Fruit fly (Drosophila melanogaster) whole organism, wandering third instar larva: ENCODE measurements around the gene CG6154.

Source experiments
- CG32264 ChIP-seq: fragments of 200-800 bp; sonication (Bioruptor generic); optimal IDR thresholded peaks from 2 replicates; lab custom pipeline; 2016; ENCODE audit warnings: missing biosample characterization, missing genetic modification characterization
- CG9705 ChIP-seq: fragments of 200-800 bp; sonication (Bioruptor generic); optimal IDR thresholded peaks from 2 replicates; lab custom pipeline; 2018; ENCODE audit warnings: missing biosample characterization, mild to moderate bottlenecking, missing genetic modification characterization
- CrebA ChIP-seq: fragments of 200-800 bp; sonication (Bioruptor generic); optimal IDR thresholded peaks from 2 replicates; lab custom pipeline; 2016; ENCODE audit warnings: missing biosample characterization, mild to moderate bottlenecking, missing genetic modification characterization, borderline replicate concordance
- Dfd ChIP-seq: fragments of >200 bp; optimal IDR thresholded peaks from 2 replicates; lab custom pipeline; 2017; ENCODE audit warnings: missing biosample characterization, missing genetic modification characterization
- Dif ChIP-seq: fragments of 200-275, 200-300 bp; sonication (Bioruptor generic); optimal IDR thresholded peaks from 2 replicates; lab custom pipeline; 2018; ENCODE audit warnings: missing biosample characterization, missing genetic modification characterization; ENCODE audit not compliant: partially characterized antibody
- GATAd ChIP-seq: sonication (Bioruptor generic); optimal IDR thresholded peaks from 2 replicates; lab custom pipeline; 2016; ENCODE audit warnings: missing biosample characterization, missing genetic modification characterization
- HLH106 ChIP-seq: fragments of 200-800 bp; optimal IDR thresholded peaks from 3 replicates; lab custom pipeline; 2019; ENCODE audit warnings: missing biosample characterization, mild to moderate bottlenecking, missing genetic modification characterization, moderate library complexity
- Hnf4 ChIP-seq: fragments of 200-800 bp; sonication (Bioruptor generic); optimal IDR thresholded peaks from 2 replicates; lab custom pipeline; 2016; ENCODE audit warnings: missing biosample characterization, mild to moderate bottlenecking, missing genetic modification characterization
- Hr78 ChIP-seq: fragments of >200 bp; optimal IDR thresholded peaks from 2 replicates; lab custom pipeline; 2017; ENCODE audit warnings: missing biosample characterization, missing genetic modification characterization
- Hr83 ChIP-seq: fragments of 200-300 bp; sonication (Bioruptor generic); optimal IDR thresholded peaks from 2 replicates; lab custom pipeline; 2016; ENCODE audit warnings: missing biosample characterization, mild to moderate bottlenecking, missing genetic modification characterization, moderate library complexity; ENCODE audit not compliant: poor library complexity, severe bottlenecking
- Jra ChIP-seq: sonication (Bioruptor generic); optimal IDR thresholded peaks from 2 replicates; lab custom pipeline; 2016; ENCODE audit warnings: missing biosample characterization, missing genetic modification characterization
- Mio ChIP-seq: sonication (Bioruptor generic); optimal IDR thresholded peaks from 2 replicates; lab custom pipeline; 2016; ENCODE audit warnings: missing biosample characterization, missing genetic modification characterization
- Myc ChIP-seq: fragments of >200 bp; optimal IDR thresholded peaks from 2 replicates; lab custom pipeline; 2017
- N ChIP-seq: fragments of >200 bp; optimal IDR thresholded peaks from 2 replicates; lab custom pipeline; 2018; ENCODE audit warnings: missing biosample characterization, missing external identifiers, missing genetic modification characterization
- OdsH ChIP-seq: fragments of 200-800 bp; sonication (Bioruptor generic); optimal IDR thresholded peaks from 2 replicates; lab custom pipeline; 2016; ENCODE audit warnings: missing biosample characterization, mild to moderate bottlenecking, missing genetic modification characterization
- Rel ChIP-seq, 2 experiments: fragments of 200-800 bp; sonication (Bioruptor generic) in 1 of 2; optimal IDR thresholded peaks; 2 replicates in 1 of 2; 3 replicates in 1 of 2; lab custom pipeline; 2016 to 2019; ENCODE audit warnings: mild to moderate bottlenecking in 2 of 2, missing biosample characterization in 2 of 2, missing genetic modification characterization in 2 of 2, moderate library complexity in 1 of 2
- Sp1 ChIP-seq: fragments of 200-800 bp; sonication (Bioruptor generic); optimal IDR thresholded peaks from 3 replicates; lab custom pipeline; 2019; ENCODE audit warnings: missing biosample characterization, mild to moderate bottlenecking, missing genetic modification characterization, moderate library complexity
- Vsx2 ChIP-seq: fragments of 200-300, 225-300 bp; sonication (Bioruptor generic); optimal IDR thresholded peaks from 2 replicates; lab custom pipeline; 2018; ENCODE audit warnings: missing biosample characterization, missing genetic modification characterization; ENCODE audit not compliant: partially characterized antibody
- br ChIP-seq: fragments of 200-800 bp; sonication (Bioruptor generic); optimal IDR thresholded peaks from 2 replicates; lab custom pipeline; 2016; ENCODE audit warnings: missing biosample characterization, missing genetic modification characterization
- brk ChIP-seq: fragments of 200-800 bp; sonication (Bioruptor generic); optimal IDR thresholded peaks from 2 replicates; lab custom pipeline; 2016; ENCODE audit warnings: missing biosample characterization, mild to moderate bottlenecking, missing genetic modification characterization
- dl ChIP-seq, 2 experiments: fragments of 175-275, 200-275 bp in 1 of 2; fragments of 200-275 bp in 1 of 2; sonication (Bioruptor generic); optimal IDR thresholded peaks; lab custom pipeline; 2018; ENCODE audit warnings: mild to moderate bottlenecking in 2 of 2, missing biosample characterization in 2 of 2, missing genetic modification characterization in 2 of 2, moderate library complexity in 2 of 2; ENCODE audit not compliant: partially characterized antibody in 2 of 2, insufficient read depth in 1 of 2
- dmrt93B ChIP-seq: fragments of 200-800 bp; sonication (Bioruptor generic); optimal IDR thresholded peaks from 2 replicates; lab custom pipeline; 2018; ENCODE audit warnings: missing biosample characterization, mild to moderate bottlenecking, missing genetic modification characterization
- dsf ChIP-seq: sonication (Bioruptor generic); optimal IDR thresholded peaks from 2 replicates; lab custom pipeline; 2016; ENCODE audit warnings: missing biosample characterization, missing genetic modification characterization, borderline replicate concordance
- ey ChIP-seq: fragments of 200-800 bp; sonication (Bioruptor generic); optimal IDR thresholded peaks from 2 replicates; lab custom pipeline; 2016; ENCODE audit warnings: missing biosample characterization, missing genetic modification characterization
- foxo ChIP-seq, 2 experiments: fragments of 200-800 bp; sonication (Bioruptor generic); optimal IDR thresholded peaks; 2 replicates in 1 of 2; 3 replicates in 1 of 2; lab custom pipeline; 2016 to 2017; ENCODE audit warnings: missing biosample characterization in 2 of 2, missing genetic modification characterization in 2 of 2
- fru ChIP-seq: fragments of 200-800 bp; sonication (Bioruptor generic); optimal IDR thresholded peaks from 3 replicates; lab custom pipeline; 2016; ENCODE audit warnings: missing biosample characterization, mild to moderate bottlenecking, missing genetic modification characterization
- h ChIP-seq: fragments of 200-800 bp; sonication (Bioruptor generic); optimal IDR thresholded peaks from 3 replicates; lab custom pipeline; 2016; ENCODE audit warnings: missing biosample characterization, mild to moderate bottlenecking, missing genetic modification characterization
- jim ChIP-seq: fragments of 175-275, 200-325 bp; sonication (Bioruptor generic); optimal IDR thresholded peaks from 2 replicates; lab custom pipeline; 2016; ENCODE audit warnings: missing biosample characterization, mild to moderate bottlenecking, missing genetic modification characterization
- lola ChIP-seq: fragments of >200 bp; optimal IDR thresholded peaks from 2 replicates; lab custom pipeline; 2017; ENCODE audit warnings: missing biosample characterization, missing genetic modification characterization
- pan ChIP-seq: fragments of >200 bp; optimal IDR thresholded peaks from 2 replicates; lab custom pipeline; 2017
- psq ChIP-seq: fragments of 200-800 bp; sonication (Bioruptor generic); optimal IDR thresholded peaks from 3 replicates; lab custom pipeline; 2017; ENCODE audit warnings: missing biosample characterization, mild to moderate bottlenecking, missing genetic modification characterization, moderate library complexity
- rgr ChIP-seq: fragments of 200-800 bp; sonication (Bioruptor generic); optimal IDR thresholded peaks from 3 replicates; lab custom pipeline; 2016; ENCODE audit warnings: missing biosample characterization, mild to moderate bottlenecking, missing genetic modification characterization
- sage ChIP-seq: fragments of 200-800 bp; sonication (Bioruptor generic); optimal IDR thresholded peaks from 2 replicates; lab custom pipeline; 2016; ENCODE audit warnings: missing biosample characterization, mild to moderate bottlenecking, missing genetic modification characterization
- sv ChIP-seq: fragments of 200-800 bp; sonication (Bioruptor generic); optimal IDR thresholded peaks from 3 replicates; lab custom pipeline; 2016; ENCODE audit warnings: missing biosample characterization, missing genetic modification characterization
- tai ChIP-seq: sonication (Bioruptor generic); optimal IDR thresholded peaks from 2 replicates; lab custom pipeline; 2016; ENCODE audit warnings: missing biosample characterization, missing genetic modification characterization
- usp ChIP-seq: fragments of >200 bp; optimal IDR thresholded peaks from 2 replicates; lab custom pipeline; 2017; ENCODE audit warnings: missing biosample characterization, missing genetic modification characterization
- woc ChIP-seq: sonication (Bioruptor generic); optimal IDR thresholded peaks from 2 replicates; lab custom pipeline; 2016; ENCODE audit warnings: missing biosample characterization, mild to moderate bottlenecking, missing genetic modification characterization

CG6154 gene

DNA sequence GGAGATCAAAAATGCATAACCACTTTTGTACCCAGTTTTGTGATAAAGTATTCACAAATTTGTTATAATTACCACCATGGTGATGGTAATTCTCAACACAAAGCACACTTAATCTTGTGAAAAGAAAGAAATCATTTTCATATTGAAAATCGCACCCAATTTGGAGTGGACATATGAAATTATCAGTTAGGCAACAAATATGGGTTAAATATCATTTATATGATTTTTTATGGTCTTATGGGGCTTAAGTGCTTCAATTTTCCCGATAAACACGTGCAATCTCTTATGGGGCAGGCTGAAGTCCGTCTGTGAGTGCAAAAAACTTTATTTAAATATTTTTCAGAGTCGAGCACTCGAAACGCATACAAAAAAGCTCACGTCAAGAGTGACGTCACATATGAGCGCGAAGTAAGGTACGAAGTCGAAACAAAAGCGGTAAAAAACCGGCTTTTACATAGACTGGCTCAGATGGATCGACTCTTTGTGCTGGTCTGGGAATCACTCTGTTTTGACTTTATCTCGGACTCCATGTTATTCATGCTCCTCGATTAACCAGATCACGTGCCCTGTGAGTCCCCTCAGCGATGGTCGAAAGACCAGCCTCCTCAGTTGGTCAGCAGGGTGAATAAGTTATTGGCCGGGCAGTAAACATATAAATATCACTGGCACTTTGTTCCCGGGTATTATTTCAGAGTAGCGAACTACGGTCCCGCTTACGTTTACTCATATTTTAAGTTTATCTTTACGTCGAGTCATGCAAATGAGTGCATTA, 35.8 kb upstream of the CG6154 start:
- TF ChIP-seq Rel (GFP tag; optimal IDR thresholded peaks at IDR 0.05; lab: Kevin White, UChicago) (no peak), Rel (tag; optimal IDR thresholded peaks at IDR 0.05; lab: Kevin White, UChicago) (peak; percentile 92), Hr78 (GFP tag; lab: Kevin White, UChicago) (no peak)
- TF ChIP-seq, all 38 proteins: peak for 1

- TF ChIP-seq woc (GFP tag; lab: Kevin White, UChicago) (no peak), Rel (GFP tag; optimal IDR thresholded peaks at IDR 0.05; lab: Kevin White, UChicago) (no peak), Rel (tag; optimal IDR thresholded peaks at IDR 0.05; lab: Kevin White, UChicago) (no peak), OdsH (GFP tag; lab: Kevin White, UChicago) (peak; percentile 42), Hnf4 (GFP tag; lab: Kevin White, UChicago) (peak; percentile 41), Hr78 (GFP tag; lab: Kevin White, UChicago) (no peak), CG9705 (no peak), brk (GFP tag; lab: Kevin White, UChicago) (no peak), Dfd (GFP tag; lab: Kevin White, UChicago) (no peak), N (no peak), foxo (GFP tag; optimal IDR thresholded peaks at IDR 0.05; lab: Kevin White, UChicago) (peak in 1 of 2 experiments; percentile 0), CrebA (GFP tag; lab: Kevin White, UChicago) (no peak), Myc (no peak), dsf (GFP tag; lab: Kevin White, UChicago) (no peak), fru (GFP tag; lab: Kevin White, UChicago) (no peak), ey (GFP tag; lab: Kevin White, UChicago) (no peak), usp (GFP tag; lab: Kevin White, UChicago) (no peak), sage (GFP tag; lab: Kevin White, UChicago) (no peak), Jra (GFP tag; lab: Kevin White, UChicago) (no peak), Hr83 (GFP tag; lab: Kevin White, UChicago) (peak; percentile 41), Mio (GFP tag; lab: Kevin White, UChicago) (no peak), pan (lab: Kevin White, UChicago) (no peak), br (no peak), HLH106 (tag; lab: Kevin White, UChicago) (no peak), Dif (GFP tag; lab: Kevin White, UChicago) (no peak), Sp1 (GFP tag; lab: Kevin White, UChicago) (no peak), rgr (GFP tag; lab: Kevin White, UChicago) (peak; percentile 46), CG32264 (no peak), jim (GFP tag; lab: Kevin White, UChicago) (no peak), sv (peak; percentile 87), tai (GFP tag; lab: Kevin White, UChicago) (peak; percentile 14), dmrt93B (GFP tag; lab: Kevin White, UChicago) (no peak), GATAd (GFP tag; lab: Kevin White, UChicago) (peak; percentile 52), h (GFP tag; lab: Kevin White, UChicago) (peak; percentile 31)
These were observed 34.3 kb upstream of the CG6154 start for dm6 chr3R:26228026-26228635.

DNA sequence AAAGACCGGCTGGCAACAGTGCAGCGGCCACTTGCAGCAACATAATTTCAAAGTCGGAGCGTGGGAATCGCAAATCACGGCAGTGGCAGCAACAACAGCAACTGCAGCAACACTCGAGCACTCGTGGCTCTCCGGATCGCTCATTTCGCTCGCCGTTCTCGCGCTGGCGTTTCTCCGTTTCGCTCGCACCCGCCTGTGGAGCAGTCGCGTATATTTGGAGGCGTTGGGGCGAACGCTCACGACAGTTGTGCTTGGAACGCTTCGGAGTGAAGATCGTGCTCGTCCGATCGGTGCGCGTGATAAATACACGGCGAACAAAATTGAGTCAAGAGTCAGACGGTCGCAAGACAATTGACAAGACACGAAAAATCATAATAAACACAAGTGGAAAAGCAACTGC, 32.4 kb upstream of the CG6154 start, which contains the start of gene CG12290:
TSS of gene CG12290 (plus strand) at position 233 of the 400 bp plus-strand sequence.
- TF ChIP-seq Dif (GFP tag; lab: Kevin White, UChicago) (peak; percentile 97), CG32264 (no peak), dmrt93B (GFP tag; lab: Kevin White, UChicago) (no peak), psq (GFP tag; lab: Kevin White, UChicago) (peak; percentile 32), Mio (GFP tag; lab: Kevin White, UChicago) (no peak), Dfd (GFP tag; lab: Kevin White, UChicago) (no peak), Sp1 (GFP tag; lab: Kevin White, UChicago) (no peak), dsf (GFP tag; lab: Kevin White, UChicago) (no peak), HLH106 (tag; lab: Kevin White, UChicago) (peak; percentile 20), Hr78 (GFP tag; lab: Kevin White, UChicago) (no peak), usp (GFP tag; lab: Kevin White, UChicago) (no peak), foxo (GFP tag; optimal IDR thresholded peaks at IDR 0.05; lab: Kevin White, UChicago) (peak in 1 of 2 experiments; percentile 29), OdsH (GFP tag; lab: Kevin White, UChicago) (peak; percentile 12), dl (GFP tag; optimal IDR thresholded peaks at IDR 0.05; lab: Kevin White, UChicago; ENCODE audit: insufficient read depth in 1 of 2, partially characterized antibody in 2 of 2) (peak; percentile 93 to 95), sv (no peak), Rel (GFP tag; optimal IDR thresholded peaks at IDR 0.05; lab: Kevin White, UChicago) (no peak), Rel (tag; optimal IDR thresholded peaks at IDR 0.05; lab: Kevin White, UChicago) (peak; percentile 21), brk (GFP tag; lab: Kevin White, UChicago) (no peak), Jra (GFP tag; lab: Kevin White, UChicago) (no peak), Hr83 (GFP tag; lab: Kevin White, UChicago) (peak; percentile 44), Myc (no peak), pan (lab: Kevin White, UChicago) (no peak), sage (GFP tag; lab: Kevin White, UChicago) (no peak), h (GFP tag; lab: Kevin White, UChicago) (peak; percentile 67), fru (GFP tag; lab: Kevin White, UChicago) (peak; percentile 17), CrebA (GFP tag; lab: Kevin White, UChicago) (no peak), N (no peak), jim (GFP tag; lab: Kevin White, UChicago) (peak; percentile 9), Hnf4 (GFP tag; lab: Kevin White, UChicago) (peak; percentile 51), lola (GFP tag; lab: Kevin White, UChicago) (no peak), woc (GFP tag; lab: Kevin White, UChicago) (no peak), GATAd (GFP tag; lab: Kevin White, UChicago) (no peak), CG9705 (no peak), Vsx2 (GFP tag; lab: Kevin White, UChicago) (peak; percentile 90), tai (GFP tag; lab: Kevin White, UChicago) (no peak)
